Fruit fly (Drosophila melanogaster) whole organism, adult: ENCODE data around the gene Rbp4.

Experiments
- CG11617 ChIP-seq: fragments of 200-800 bp; sonication (Bioruptor generic); optimal IDR thresholded peaks from 2 replicates; lab custom pipeline; 2017; ENCODE audit warnings: mild to moderate bottlenecking, missing biosample characterization, missing genetic modification reagents, missing genetic modification characterization
- CG14711 ChIP-seq: fragments of 200-800 bp; sonication (Bioruptor generic); optimal IDR thresholded peaks from 2 replicates; lab custom pipeline; 2018; ENCODE audit warnings: missing biosample characterization, mild to moderate bottlenecking, missing genetic modification characterization, moderate library complexity
- CG1620 ChIP-seq: fragments of 200-800 bp; sonication (Bioruptor generic); optimal IDR thresholded peaks from 2 replicates; lab custom pipeline; 2016; ENCODE audit warnings: missing biosample characterization, missing genetic modification characterization
- CG5204 ChIP-seq: fragments of 200-800 bp; sonication (Bioruptor generic); optimal IDR thresholded peaks from 2 replicates; lab custom pipeline; 2016; ENCODE audit warnings: missing biosample characterization, missing genetic modification characterization
- CG7101 ChIP-seq: fragments of 200-800 bp; sonication (Bioruptor generic); optimal IDR thresholded peaks from 2 replicates; lab custom pipeline; 2018; ENCODE audit warnings: missing biosample characterization, mild to moderate bottlenecking, missing genetic modification characterization, moderate library complexity
- Crg-1 ChIP-seq: fragments of 200-800 bp; sonication (Bioruptor generic); optimal IDR thresholded peaks from 2 replicates; lab custom pipeline; 2016; ENCODE audit warnings: missing biosample characterization, missing genetic modification characterization
- bab1 ChIP-seq: fragments of 200-800 bp; sonication (Bioruptor generic); optimal IDR thresholded peaks from 3 replicates; lab custom pipeline; 2019; ENCODE audit warnings: missing biosample characterization, mild to moderate bottlenecking, missing genetic modification characterization, moderate library complexity
- cic ChIP-seq: fragments of 200-800 bp; sonication (Bioruptor generic); optimal IDR thresholded peaks from 2 replicates; lab custom pipeline; 2017; ENCODE audit warnings: missing biosample characterization, mild to moderate bottlenecking, missing genetic modification characterization, moderate library complexity
- cnc ChIP-seq, 2 experiments: fragments of >200 bp; optimal IDR thresholded peaks; 2 replicates each; lab custom pipeline; 2017
- kay ChIP-seq: fragments of 200-800 bp; sonication (Bioruptor generic); peaks from one replicate; lab custom pipeline; 2016; ENCODE audit warnings: missing biosample characterization, missing genetic modification characterization, borderline replicate concordance
- ovo ChIP-seq: fragments of 200-800 bp; sonication (Bioruptor generic); optimal IDR thresholded peaks from 2 replicates; lab custom pipeline; 2016; ENCODE audit warnings: missing biosample characterization, missing genetic modification characterization
- tj ChIP-seq: fragments of 200-800 bp; sonication (Bioruptor generic); optimal IDR thresholded peaks from 3 replicates; lab custom pipeline; 2017; ENCODE audit warnings: missing biosample characterization, mild to moderate bottlenecking, missing genetic modification characterization, moderate library complexity
- toe ChIP-seq: fragments of 200-800 bp; sonication (Bioruptor generic); optimal IDR thresholded peaks from 2 replicates; lab custom pipeline; 2016; ENCODE audit warnings: missing biosample characterization, missing genetic modification characterization

Gene Rbp4

dm6 chr3R:13609146-13609545 lies 47.0 kb downstream of the Rbp4 start, which contains the start of gene CG9759:
CG9759 (minus strand) TSS chr3R:13609246.
- TF ChIP-seq Crg-1 (GFP tag; lab: Kevin White, UChicago): no peak
- no peak for TF ChIP-seq cic (GFP tag; lab: Kevin White, UChicago)
- no peak for TF ChIP-seq tj (GFP tag; lab: Kevin White, UChicago)
- TF ChIP-seq CG5204 (GFP tag; lab: Kevin White, UChicago): no peak
- no peak for TF ChIP-seq toe
- TF ChIP-seq CG11617 (GFP tag; lab: Kevin White, UChicago): no peak
- no peak for TF ChIP-seq CG1620 (GFP tag; lab: Kevin White, UChicago)
- no peak for TF ChIP-seq cnc (optimal IDR thresholded peaks at IDR 0.05; lab: Kevin White, UChicago)
- TF ChIP-seq kay (GFP tag; lab: Kevin White, UChicago): no peak
- TF ChIP-seq bab1: no peak
- no peak for TF ChIP-seq CG14711 (tag; lab: Kevin White, UChicago)
- TF ChIP-seq ovo: no peak
- TF ChIP-seq CG7101: no peak
